Worm (Caenorhabditis elegans): ENCODE data around the gene aqp-12.

ce11 chrII:12257095-12257494, 54.1 kb downstream of the aqp-12 start:
- no peak for TF ChIP-seq ceh-31 (tag; optimal IDR thresholded peaks at IDR 0.05)
- no peak for TF ChIP-seq C38D4.7 (GFP tag; optimal IDR thresholded peaks at IDR 0.05)
- TF ChIP-seq odd-2 (tag; optimal IDR thresholded peaks at IDR 0.05), result no peak
- no peak for TF ChIP-seq tbx-2 (tag; optimal IDR thresholded peaks at IDR 0.05)
- no peak for TF ChIP-seq dve-1 (tag; optimal IDR thresholded peaks at IDR 0.05)
- TF ChIP-seq fax-1 (tag; optimal IDR thresholded peaks at IDR 0.05), result no peak
- no peak for TF ChIP-seq sox-2 (GFP tag; IDR thresholded peaks at IDR 0.05)
- TF ChIP-seq F13H6.1 (tag; optimal IDR thresholded peaks at IDR 0.05), result no peak
- no peak for TF ChIP-seq nfya-1 (tag; optimal IDR thresholded peaks at IDR 0.05)
- no peak for TF ChIP-seq ceh-6 (GFP tag; optimal IDR thresholded peaks at IDR 0.05)
